Fruit fly (Drosophila melanogaster) whole organism: ENCODE results near the gene ZnT63C.

Experiments
- CG8478 ChIP-seq: fragments of >200 bp; optimal IDR thresholded peaks from 2 replicates; lab custom pipeline; 2018; ENCODE audit warnings: inconsistent platforms
- Dll ChIP-seq: fragments of >200 bp; optimal IDR thresholded peaks from 2 replicates; lab custom pipeline; 2017
- EcR ChIP-seq, 2 experiments: fragments of >200 bp; optimal IDR thresholded peaks; 2 replicates each; lab custom pipeline; 2017; ENCODE audit warnings: missing biosample characterization in 2 of 2, missing genetic modification characterization in 2 of 2, missing genetic modification reagents in 2 of 2
- pan ChIP-seq: fragments of >200 bp; optimal IDR thresholded peaks from 2 replicates; lab custom pipeline; 2017
- psq ChIP-seq: fragments of >200 bp; optimal IDR thresholded peaks from 2 replicates; lab custom pipeline; 2017
- usp ChIP-seq: fragments of >200 bp; optimal IDR thresholded peaks from 2 replicates; lab custom pipeline; 2017; ENCODE audit warnings: missing biosample characterization, missing genetic modification characterization, mixed read lengths

The ZnT63C gene

dm6 chr3L:3284900-3285299, 18.6 kb upstream of the ZnT63C start:
- TF ChIP-seq EcR (GFP tag; optimal IDR thresholded peaks at IDR 0.05; lab: Kevin White, UChicago) (no peak), pan (no peak), Dll (lab: Kevin White, UChicago) (no peak), CG8478 (lab: Kevin White, UChicago) (no peak), psq (no peak), usp (no peak)

- TF ChIP-seq psq (no peak), Dll (lab: Kevin White, UChicago) (no peak), usp (no peak), EcR (GFP tag; optimal IDR thresholded peaks at IDR 0.05; lab: Kevin White, UChicago) (no peak), CG8478 (lab: Kevin White, UChicago) (no peak), pan (no peak)
Measured at dm6 chr3L:3288414-3288813, 15.1 kb upstream of the ZnT63C start.

dm6 chr3L:3291159-3291558, 12.3 kb upstream of the ZnT63C start, which contains the start of gene CG12009:
TSS of gene CG12009 (plus strand) at chr3L:3291459.
- TF ChIP-seq psq (no peak), EcR (GFP tag; optimal IDR thresholded peaks at IDR 0.05; lab: Kevin White, UChicago) (no peak), Dll (lab: Kevin White, UChicago) (no peak), pan (no peak), CG8478 (lab: Kevin White, UChicago) (no peak), usp (no peak)

dm6 chr3L:3300345-3300744, 3.2 kb upstream of the ZnT63C start:
- TF ChIP-seq EcR (GFP tag; optimal IDR thresholded peaks at IDR 0.05; lab: Kevin White, UChicago) (no peak), Dll (lab: Kevin White, UChicago) (no peak), pan (no peak), psq (no peak), CG8478 (lab: Kevin White, UChicago) (no peak), usp (no peak)

- TF ChIP-seq CG8478 (lab: Kevin White, UChicago), result no peak
- TF ChIP-seq psq, result no peak
- TF ChIP-seq Dll (lab: Kevin White, UChicago), result no peak
- TF ChIP-seq usp, result no peak
- TF ChIP-seq pan, result no peak
- TF ChIP-seq EcR (GFP tag; optimal IDR thresholded peaks at IDR 0.05; lab: Kevin White, UChicago), result no peak
Measured at dm6 chr3L:3301171-3301738, 2.3 kb upstream of the ZnT63C start.

dm6 chr3L:3303087-3303526, 401 bp upstream of the ZnT63C start, which contains the start of gene CG14968:
TSS of gene CG14968 (minus strand) at chr3L:3303112.
- TF ChIP-seq psq (no peak), Dll (lab: Kevin White, UChicago) (no peak)

- no peak for TF ChIP-seq pan
- no peak for TF ChIP-seq usp
- TF ChIP-seq EcR (GFP tag; optimal IDR thresholded peaks at IDR 0.05; lab: Kevin White, UChicago), result no peak
- no peak for TF ChIP-seq CG8478 (lab: Kevin White, UChicago)
- no peak for TF ChIP-seq Dll (lab: Kevin White, UChicago)
- no peak for TF ChIP-seq psq
Measured at dm6 chr3L:3304740-3305139, 1.2 kb downstream of the ZnT63C start.

- TF ChIP-seq pan, result no peak
- no peak for TF ChIP-seq EcR (GFP tag; optimal IDR thresholded peaks at IDR 0.05; lab: Kevin White, UChicago)
- no peak for TF ChIP-seq Dll (lab: Kevin White, UChicago)
- no peak for TF ChIP-seq psq
- TF ChIP-seq CG8478 (lab: Kevin White, UChicago), result no peak
- no peak for TF ChIP-seq usp
Measured at dm6 chr3L:3305430-3305829, 1.9 kb downstream of the ZnT63C start.

- TF ChIP-seq EcR (GFP tag; optimal IDR thresholded peaks at IDR 0.05; lab: Kevin White, UChicago) (no peak), CG8478 (lab: Kevin White, UChicago) (no peak), pan (no peak), psq (no peak), usp (no peak), Dll (lab: Kevin White, UChicago) (no peak)
Measured at dm6 chr3L:3306515-3306914, 3.0 kb downstream of the ZnT63C start.

dm6 chr3L:3307593-3307992, 4.1 kb downstream of the ZnT63C start:
- TF ChIP-seq psq (no peak), Dll (lab: Kevin White, UChicago) (no peak), usp (no peak)

- TF ChIP-seq EcR (GFP tag; optimal IDR thresholded peaks at IDR 0.05; lab: Kevin White, UChicago), result no peak
- no peak for TF ChIP-seq psq
- TF ChIP-seq Dll (lab: Kevin White, UChicago), result no peak
- TF ChIP-seq usp, result no peak
- TF ChIP-seq pan, result no peak
- no peak for TF ChIP-seq CG8478 (lab: Kevin White, UChicago)
Measured at dm6 chr3L:3308676-3309613, 5.4 kb downstream of the ZnT63C start.

dm6 chr3L:3314049-3314448, 10.5 kb downstream of the ZnT63C start, which contains the start of gene Drsl2:
TSS of gene Drsl2 (plus strand) at chr3L:3314349.
- no peak for TF ChIP-seq EcR (GFP tag; optimal IDR thresholded peaks at IDR 0.05; lab: Kevin White, UChicago)
- TF ChIP-seq pan, result no peak
- TF ChIP-seq CG8478 (lab: Kevin White, UChicago), result no peak
- TF ChIP-seq Dll (lab: Kevin White, UChicago), result no peak
- TF ChIP-seq usp, result no peak
- no peak for TF ChIP-seq psq

- TF ChIP-seq EcR (GFP tag; optimal IDR thresholded peaks at IDR 0.05; lab: Kevin White, UChicago), result no peak
- TF ChIP-seq psq, result no peak
- no peak for TF ChIP-seq usp
- TF ChIP-seq Dll (lab: Kevin White, UChicago), result no peak
- TF ChIP-seq pan, result no peak
- TF ChIP-seq CG8478 (lab: Kevin White, UChicago), result no peak
Measured at dm6 chr3L:3314696-3315095, 11.2 kb downstream of the ZnT63C start, which contains the start of gene Drsl3. TSS of gene Drsl3 (plus strand) at chr3L:3314996.
